Worm (Caenorhabditis elegans): ENCODE results near the gene ser-6.

Gene ser-6

ce11 chrIV:2928409-2928808 is 31.5 kb upstream of the ser-6 start, which contains the start of gene manf-1 (continued):
- TF ChIP-seq efl-1 (GFP tag; optimal IDR thresholded peaks at IDR 0.05), result no peak
- TF ChIP-seq aptf-2 (GFP tag; conservative IDR thresholded peaks at IDR 0.05), result no peak
- TF ChIP-seq F23B12.7 (tag; optimal IDR thresholded peaks at IDR 0.05; ENCODE audit: insufficient read depth), result peak; percentile 2
- TF ChIP-seq let-607 (tag; optimal IDR thresholded peaks at IDR 0.05), result peak; percentile 78 to 88
- TF ChIP-seq nfya-1 (tag; optimal IDR thresholded peaks at IDR 0.05; ENCODE audit: borderline replicate concordance, insufficient read depth), result no peak
- no peak for TF ChIP-seq attf-6 (GFP tag; IDR thresholded peaks at IDR 0.05)
- peak; percentile 86 for TF ChIP-seq mcd-1 (GFP tag; IDR thresholded peaks at IDR 0.05)
- no peak for TF ChIP-seq F49E8.2 (tag; optimal IDR thresholded peaks at IDR 0.05; ENCODE audit: insufficient read depth)
- no peak for TF ChIP-seq lin-26 (GFP tag; IDR thresholded peaks at IDR 0.05)
- TF ChIP-seq dox-1 (GFP tag; IDR thresholded peaks at IDR 0.05), result peak; percentile 64; the same call in 1 of the 2 replicates
- TF ChIP-seq ztf-3 (GFP tag; optimal IDR thresholded peaks at IDR 0.05), result no peak
- TF ChIP-seq dpff-1 (tag; optimal IDR thresholded peaks at IDR 0.05), result no peak
- 0 out of 2 replicates have a peak, but pooled peaks have one; percentile 47 for TF ChIP-seq B0336.3 (GFP tag; IDR thresholded peaks at IDR 0.05)
- TF ChIP-seq unc-130 (GFP tag; optimal IDR thresholded peaks at IDR 0.05), result no peak
- TF ChIP-seq ama-1 (optimal IDR thresholded peaks at IDR 0.05), result peak; percentile 26
- TF ChIP-seq ama-1 (GFP tag; optimal IDR thresholded peaks at IDR 0.05), result no peak
- TF ChIP-seq die-1 (tag; optimal IDR thresholded peaks at IDR 0.05), result no peak
- no peak for TF ChIP-seq hsf-1 (GFP tag; IDR thresholded peaks at IDR 0.05)
- no peak for TF ChIP-seq egl-18 (GFP tag; IDR thresholded peaks at IDR 0.05)
- TF ChIP-seq nhr-80 (tag; optimal IDR thresholded peaks at IDR 0.05), result peak; percentile 32
- TF ChIP-seq sea-2 (GFP tag; IDR thresholded peaks at IDR 0.05), result no peak
- peak; percentile 61 for TF ChIP-seq F33H1.4 (GFP tag; IDR thresholded peaks at IDR 0.05)
- TF ChIP-seq Y67H2A.10 (GFP tag; conservative IDR thresholded peaks at IDR 0.05), result no peak
- TF ChIP-seq cebp-1 (GFP tag; IDR thresholded peaks at IDR 0.05), result no peak
- peak; percentile 67 for TF ChIP-seq cebp-1 (tag; optimal IDR thresholded peaks at IDR 0.05)
- 0 out of 2 replicates have a peak, but pooled peaks have one; percentile 12 for TF ChIP-seq madf-8 (GFP tag; conservative IDR thresholded peaks at IDR 0.05)
- TF ChIP-seq rcor-1 (GFP tag; IDR thresholded peaks at IDR 0.05), result 0 out of 2 replicates have a peak, but pooled peaks have one; percentile 36
- no peak for TF ChIP-seq mxl-1 (tag; optimal IDR thresholded peaks at IDR 0.05)
- no peak for TF ChIP-seq B0019.2 (GFP tag; conservative IDR thresholded peaks at IDR 0.05)
- no peak for TF ChIP-seq lag-1 (GFP tag; IDR thresholded peaks at IDR 0.05)
- no peak for TF ChIP-seq egl-44 (GFP tag; IDR thresholded peaks at IDR 0.05)
- no peak for TF ChIP-seq F10E7.11 (tag; optimal IDR thresholded peaks at IDR 0.05)
- no peak for TF ChIP-seq F39B2.1 (GFP tag; IDR thresholded peaks at IDR 0.05)
- no peak for TF ChIP-seq nhr-120 (GFP tag; IDR thresholded peaks at IDR 0.05)
- TF ChIP-seq tlf-1 (GFP tag; optimal IDR thresholded peaks at IDR 0.05), result no peak
- no peak for TF ChIP-seq ceh-91 (GFP tag; IDR thresholded peaks at IDR 0.05)
- no peak for TF ChIP-seq ztf-6 (GFP tag; IDR thresholded peaks at IDR 0.05)
- no peak for TF ChIP-seq ccch-3 (GFP tag; optimal IDR thresholded peaks at IDR 0.05)
- TF ChIP-seq ceh-58 (GFP tag; IDR thresholded peaks at IDR 0.05), result no peak
- TF ChIP-seq madf-3 (GFP tag; IDR thresholded peaks at IDR 0.05), result no peak
- peak; percentile 51 for TF ChIP-seq lsl-1 (GFP tag; optimal IDR thresholded peaks at IDR 0.05)
- TF ChIP-seq ceh-79 (tag; optimal IDR thresholded peaks at IDR 0.05), result no peak
- TF ChIP-seq let-526 (GFP tag; IDR thresholded peaks at IDR 0.05), result no peak
- TF ChIP-seq sptf-2 (GFP tag; optimal IDR thresholded peaks at IDR 0.05), result no peak
- no peak for TF ChIP-seq atf-7 (tag; optimal IDR thresholded peaks at IDR 0.05)
- TF ChIP-seq attf-5 (GFP tag; optimal IDR thresholded peaks at IDR 0.05), result peak; percentile 35
- TF ChIP-seq F37B4.10 (GFP tag; IDR thresholded peaks at IDR 0.05), result no peak
- no peak for TF ChIP-seq repo-1 (tag; optimal IDR thresholded peaks at IDR 0.05)
- no peak for TF ChIP-seq snpc-4 (GFP tag; optimal IDR thresholded peaks at IDR 0.05)
- TF ChIP-seq snpc-4 (tag; optimal IDR thresholded peaks at IDR 0.05), result peak in 1 of 4 experiments; percentile 72

Data from whole organism, young adult.